Worm (Caenorhabditis elegans) whole organism, early embryonic: ENCODE data around the gene clec-83.

Experiments
- B0310.2 ChIP-seq: sonication (generic microtip); optimal IDR thresholded peaks from 2 replicates; lab custom pipeline; 2016; ENCODE audit warnings: mild to moderate bottlenecking, missing genetic modification characterization, missing compliant biosample characterization
- F13C5.2 ChIP-seq: sonication (generic microtip); optimal IDR thresholded peaks from 2 replicates; lab custom pipeline; 2017; ENCODE audit warnings: mild to moderate bottlenecking, missing genetic modification characterization, inconsistent platforms, missing compliant biosample characterization
- aly-1 ChIP-seq: sonication (generic microtip); optimal IDR thresholded peaks from 2 replicates; lab custom pipeline; 2016; ENCODE audit warnings: missing genetic modification characterization, missing compliant biosample characterization
- ama-1 ChIP-seq: fragments of 150-350 bp; optimal IDR thresholded peaks from 2 replicates; lab custom pipeline; 2014
- ceh-13 ChIP-seq: fragments of 200-800 bp; sonication (Bioruptor generic); optimal IDR thresholded peaks from 2 replicates; lab custom pipeline; 2018; ENCODE audit warnings: mild to moderate bottlenecking, missing genetic modification characterization, missing compliant biosample characterization
- ceh-36 ChIP-seq: sonication (generic microtip); optimal IDR thresholded peaks from 2 replicates; lab custom pipeline; 2016; ENCODE audit warnings: missing genetic modification characterization, inconsistent platforms, missing compliant biosample characterization
- ets-7 ChIP-seq: sonication (generic microtip); optimal IDR thresholded peaks from 2 replicates; lab custom pipeline; 2016; ENCODE audit warnings: missing genotype, missing genetic modification characterization, missing compliant biosample characterization
- flt-1 ChIP-seq: fragments of 200-800 bp; sonication (Bioruptor generic); IDR thresholded peaks from 2 replicates; pipeline ENCODE4 v1.3.6; 2022; ENCODE audit warnings: missing genetic modification characterization, missing compliant biosample characterization
- hmbx-1 ChIP-seq: sonication (generic microtip); optimal IDR thresholded peaks from 2 replicates; lab custom pipeline; 2016; ENCODE audit warnings: mild to moderate bottlenecking, missing genetic modification characterization, missing compliant biosample characterization
- hmg-4 ChIP-seq: fragments of 200-800 bp; sonication (Bioruptor generic); optimal IDR thresholded peaks from 2 replicates; lab custom pipeline; 2018; ENCODE audit warnings: mild to moderate bottlenecking, missing genetic modification characterization, missing compliant biosample characterization
- hnd-1 ChIP-seq: sonication (generic microtip); optimal IDR thresholded peaks from 2 replicates; lab custom pipeline; 2016; ENCODE audit warnings: missing genetic modification characterization, missing compliant biosample characterization
- pes-1 ChIP-seq: fragments of 200-800 bp; sonication (Bioruptor generic); IDR thresholded peaks from 2 replicates; pipeline ENCODE4 v1.3.6; 2022; ENCODE audit warnings: missing genetic modification reagents, missing genetic modification characterization, missing compliant biosample characterization
- scrt-1 ChIP-seq: fragments of 200-800 bp; sonication (Bioruptor generic); IDR thresholded peaks from 2 replicates; pipeline ENCODE4 v1.3.6; 2022; ENCODE audit warnings: missing genetic modification characterization, missing compliant biosample characterization
- sea-1 ChIP-seq: fragments of 200-800 bp; sonication (Bioruptor generic); conservative IDR thresholded peaks from 2 replicates; pipeline ENCODE4 v1.3.6; 2022; ENCODE audit warnings: missing genetic modification characterization, missing compliant biosample characterization
- tbx-11 ChIP-seq: fragments of 200-800 bp; sonication (Bioruptor generic); IDR thresholded peaks from 2 replicates; pipeline ENCODE4 v1.3.6; 2022; ENCODE audit warnings: missing genetic modification characterization, missing compliant biosample characterization
- tbx-37 ChIP-seq: fragments of 200-800 bp; sonication (Bioruptor generic); conservative IDR thresholded peaks from 2 replicates; pipeline ENCODE4 v1.3.6; 2022; ENCODE audit warnings: missing genetic modification reagents, missing genetic modification characterization, missing compliant biosample characterization
- tra-4 ChIP-seq: sonication (generic microtip); optimal IDR thresholded peaks from 2 replicates; lab custom pipeline; 2017; ENCODE audit warnings: missing genetic modification characterization, missing compliant biosample characterization

clec-83 gene

ce11 chrIV:2841260-2841659 lies at the start of gene clec-83:
Gene clec-83 (minus strand): TSS chrIV:2841472.
- TF ChIP-seq B0310.2 (tag; lab: Kevin White, UChicago), result no peak

ce11 chrIV:2890401-2890952 lies 49.2 kb upstream of the clec-83 start, which contains the start of the genes nprt-1 and dib-1:
Gene nprt-1 (minus strand): TSS chrIV:2890451.
Gene dib-1 (plus strand): TSS chrIV:2890882.
- TF ChIP-seq ama-1, result no peak
- TF ChIP-seq tbx-37 (GFP tag; lab: Robert Waterston, UW), result no peak
- TF ChIP-seq scrt-1 (GFP tag; lab: Robert Waterston, UW), result no peak
- TF ChIP-seq F13C5.2 (tag; lab: Kevin White, UChicago), result peak; percentile 21

- TF ChIP-seq ceh-13 (GFP tag; lab: Kevin White, UChicago) (no peak), ets-7 (no peak), flt-1 (GFP tag; lab: Robert Waterston, UW) (no peak), ama-1 (no peak), hmg-4 (no peak), hnd-1 (tag; lab: Kevin White, UChicago) (no peak), pes-1 (GFP tag; lab: Robert Waterston, UW) (no peak), tbx-37 (GFP tag; lab: Robert Waterston, UW) (no peak), F13C5.2 (tag; lab: Kevin White, UChicago) (no peak), sea-1 (GFP tag; lab: Robert Waterston, UW) (no peak), hmbx-1 (no peak), tra-4 (tag; lab: Kevin White, UChicago) (no peak), B0310.2 (tag; lab: Kevin White, UChicago) (no peak), tbx-11 (GFP tag; lab: Robert Waterston, UW) (no peak)
Observed at ce11 chrIV:2888496-2889101, 47.3 kb upstream of the clec-83 start.

ce11 chrIV:2887245-2887644 lies 46.0 kb upstream of the clec-83 start:
- no peak for TF ChIP-seq hnd-1 (tag; lab: Kevin White, UChicago)

ce11 chrIV:2886655-2887054 lies 45.4 kb upstream of the clec-83 start, which contains the start of gene dml-1:
Gene dml-1 (plus strand): TSS chrIV:2886955.
- TF ChIP-seq aly-1 (no peak), tbx-11 (GFP tag; lab: Robert Waterston, UW) (no peak), ceh-13 (GFP tag; lab: Kevin White, UChicago) (no peak)

- no peak for TF ChIP-seq flt-1 (GFP tag; lab: Robert Waterston, UW)
- TF ChIP-seq ama-1, result no peak
- no peak for TF ChIP-seq F13C5.2 (tag; lab: Kevin White, UChicago)
- no peak for TF ChIP-seq tbx-11 (GFP tag; lab: Robert Waterston, UW)
- no peak for TF ChIP-seq hmg-4
- TF ChIP-seq ets-7, result no peak
- no peak for TF ChIP-seq hnd-1 (tag; lab: Kevin White, UChicago)
- no peak for TF ChIP-seq aly-1
- TF ChIP-seq B0310.2 (tag; lab: Kevin White, UChicago), result no peak
- TF ChIP-seq ceh-13 (GFP tag; lab: Kevin White, UChicago), result no peak
- TF ChIP-seq tbx-37 (GFP tag; lab: Robert Waterston, UW), result no peak
- no peak for TF ChIP-seq hmbx-1
- no peak for TF ChIP-seq tra-4 (tag; lab: Kevin White, UChicago)
- no peak for TF ChIP-seq pes-1 (GFP tag; lab: Robert Waterston, UW)
- TF ChIP-seq ceh-36 (tag; lab: Kevin White, UChicago), result no peak
- no peak for TF ChIP-seq scrt-1 (GFP tag; lab: Robert Waterston, UW)
- no peak for TF ChIP-seq sea-1 (GFP tag; lab: Robert Waterston, UW)
Observed at ce11 chrIV:2885260-2885659, 44.0 kb upstream of the clec-83 start.

- TF ChIP-seq ama-1 (no peak), ceh-13 (GFP tag; lab: Kevin White, UChicago) (no peak), pes-1 (GFP tag; lab: Robert Waterston, UW) (no peak), flt-1 (GFP tag; lab: Robert Waterston, UW) (no peak), tbx-11 (GFP tag; lab: Robert Waterston, UW) (no peak), hmg-4 (no peak), sea-1 (GFP tag; lab: Robert Waterston, UW) (no peak), hnd-1 (tag; lab: Kevin White, UChicago) (no peak), hmbx-1 (no peak), ets-7 (no peak), scrt-1 (GFP tag; lab: Robert Waterston, UW) (no peak), B0310.2 (tag; lab: Kevin White, UChicago) (no peak), ceh-36 (tag; lab: Kevin White, UChicago) (no peak), tra-4 (tag; lab: Kevin White, UChicago) (no peak), aly-1 (no peak)
Observed at ce11 chrIV:2864743-2865142, 23.5 kb upstream of the clec-83 start, which contains the start of gene Y54G2A.16. Gene Y54G2A.16 (minus strand): TSS chrIV:2864843.

- TF ChIP-seq sea-1 (GFP tag; lab: Robert Waterston, UW), result no peak
Observed at ce11 chrIV:2858734-2859133, 17.5 kb upstream of the clec-83 start.
